Fruit fly (Drosophila melanogaster): ENCODE data around the gene CG34263.

DNA sequence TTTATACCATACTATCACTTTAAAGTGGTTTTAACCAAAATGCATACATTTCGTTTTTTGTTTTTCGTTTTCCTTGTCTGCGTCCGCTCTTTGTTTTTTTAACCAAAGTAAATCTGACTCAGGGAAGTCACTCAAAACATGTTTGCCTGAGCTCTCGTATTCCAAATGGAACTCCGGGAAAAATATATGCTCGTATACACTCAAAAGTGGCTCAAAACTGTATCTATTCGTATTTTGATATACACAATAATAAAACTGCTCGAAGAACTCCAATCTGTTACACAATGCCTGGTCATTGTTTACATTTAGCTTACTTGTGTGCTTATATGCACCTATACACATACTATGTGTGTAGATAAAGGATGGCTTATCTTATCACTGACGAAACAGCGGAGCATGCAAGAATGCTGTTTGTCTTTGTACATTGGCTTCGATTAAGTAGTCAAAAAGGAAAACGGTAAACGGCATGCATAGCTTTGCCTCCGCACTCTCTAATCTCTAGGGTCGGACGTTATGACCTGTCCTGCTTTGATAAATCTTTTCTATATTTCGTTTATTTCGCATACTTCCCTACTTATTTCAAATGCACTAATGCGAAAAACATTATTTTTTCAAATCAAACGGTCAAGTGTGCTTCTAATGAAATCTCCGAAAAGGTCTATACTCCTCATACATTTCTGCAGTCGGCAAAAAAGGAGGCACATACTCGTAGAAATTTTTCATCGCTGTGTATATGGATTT, 5.2 kb upstream of the CG34263 start, which contains the start of gene miple2:
- TF ChIP-seq lz (GFP tag; optimal IDR thresholded peaks at IDR 0.05) (peak; percentile 59), Ets21C (GFP tag; optimal IDR thresholded peaks at IDR 0.05) (peak; percentile 45)

Measured in whole organism, prepupa.